Worm (Caenorhabditis elegans) whole organism, L4/young adult: ENCODE results near the gene tgn-38.
A peak's percentile ranks its signal among the peaks of the same experiment; 100 is the strongest.

Experiments used
- W03F9.2 ChIP-seq: fragments of 150-350 bp; optimal IDR thresholded peaks from 2 replicates; lab custom pipeline; 2014; ENCODE audit warnings: missing biosample characterization, missing genetic modification characterization
- dao-5 ChIP-seq: sonication (generic microtip); optimal IDR thresholded peaks from 2 replicates; lab custom pipeline; 2016; ENCODE audit warnings: missing genotype, missing genetic modification characterization, moderate library complexity, missing compliant biosample characterization
- him-1 ChIP-seq: sonication (generic microtip); optimal IDR thresholded peaks from 2 replicates; lab custom pipeline; 2016; ENCODE audit warnings: missing genotype, missing genetic modification reagents, missing genetic modification characterization, missing compliant biosample characterization

Gene tgn-38

ce11 chrIV:12029074-12029473, at the start of gene tgn-38:
tgn-38 (minus strand) TSS chrIV:12029174.
- TF ChIP-seq W03F9.2 (tag; lab: Kevin White, UChicago), result no peak
- TF ChIP-seq him-1 (tag; lab: Kevin White, UChicago), result no peak

ce11 chrIV:12078112-12078812, 49.3 kb upstream of the tgn-38 start, which contains the start of gene tmed-1:
tmed-1 (minus strand) TSS chrIV:12078162.
- TF ChIP-seq dao-5 (tag; lab: Kevin White, UChicago) (no peak), W03F9.2 (tag; lab: Kevin White, UChicago) (peak; percentile 49)

ce11 chrIV:12075497-12075896, 46.5 kb upstream of the tgn-38 start, which contains the start of gene K08E4.7:
K08E4.7 (plus strand) TSS chrIV:12075797.
- TF ChIP-seq dao-5 (tag; lab: Kevin White, UChicago) (no peak), him-1 (tag; lab: Kevin White, UChicago) (no peak), W03F9.2 (tag; lab: Kevin White, UChicago) (no peak)

ce11 chrIV:12068590-12068989, 39.6 kb upstream of the tgn-38 start, which contains the start of gene bath-37:
bath-37 (plus strand) TSS chrIV:12068890.
- no peak for TF ChIP-seq him-1 (tag; lab: Kevin White, UChicago)
- TF ChIP-seq W03F9.2 (tag; lab: Kevin White, UChicago), result no peak
- no peak for TF ChIP-seq dao-5 (tag; lab: Kevin White, UChicago)

ce11 chrIV:12061229-12061628, 32.3 kb upstream of the tgn-38 start, which contains the start of gene K08E4.8:
K08E4.8 (minus strand) TSS chrIV:12061329.
- no peak for TF ChIP-seq W03F9.2 (tag; lab: Kevin White, UChicago)
- TF ChIP-seq him-1 (tag; lab: Kevin White, UChicago), result no peak
- TF ChIP-seq dao-5 (tag; lab: Kevin White, UChicago), result no peak

ce11 chrIV:12057508-12057907, 28.5 kb upstream of the tgn-38 start, which contains the start of gene K08E4.3:
K08E4.3 (plus strand) TSS chrIV:12057742.
- TF ChIP-seq him-1 (tag; lab: Kevin White, UChicago) (no peak), dao-5 (tag; lab: Kevin White, UChicago) (no peak)

ce11 chrIV:12056603-12057002, 27.6 kb upstream of the tgn-38 start, which contains the start of gene K08E4.2:
K08E4.2 (minus strand) TSS chrIV:12056656.
- TF ChIP-seq dao-5 (tag; lab: Kevin White, UChicago) (no peak), him-1 (tag; lab: Kevin White, UChicago) (no peak), W03F9.2 (tag; lab: Kevin White, UChicago) (no peak)

ce11 chrIV:12052461-12052860, 23.5 kb upstream of the tgn-38 start:
- TF ChIP-seq him-1 (tag; lab: Kevin White, UChicago) (no peak), dao-5 (tag; lab: Kevin White, UChicago) (no peak), W03F9.2 (tag; lab: Kevin White, UChicago) (no peak)

- TF ChIP-seq W03F9.2 (tag; lab: Kevin White, UChicago) (peak; percentile 45), him-1 (tag; lab: Kevin White, UChicago) (no peak)
Observed at ce11 chrIV:12051049-12051792, 22.2 kb upstream of the tgn-38 start, which contains the start of the genes bre-5 and spt-5. bre-5 (minus strand) TSS chrIV:12051215. spt-5 (plus strand) TSS chrIV:12051491.

ce11 chrIV:12047552-12048347, 18.8 kb upstream of the tgn-38 start, which contains the start of gene T12G3.4:
T12G3.4 (plus strand) TSS chrIV:12048256.
- TF ChIP-seq him-1 (tag; lab: Kevin White, UChicago), result no peak
- no peak for TF ChIP-seq W03F9.2 (tag; lab: Kevin White, UChicago)
- no peak for TF ChIP-seq dao-5 (tag; lab: Kevin White, UChicago)

- TF ChIP-seq dao-5 (tag; lab: Kevin White, UChicago), result no peak
Observed at ce11 chrIV:12046524-12047203, 17.7 kb upstream of the tgn-38 start, which contains the start of gene T12G3.2. T12G3.2 (minus strand) TSS chrIV:12046967.
